Worm (Caenorhabditis elegans) whole organism, young adult: ENCODE measurements around the gene vps-15.

ENCODE experiments used
- B0035.1 ChIP-seq: sonication (generic microtip); optimal IDR thresholded peaks from 2 replicates; lab custom pipeline; 2016; ENCODE audit warnings: missing genetic modification characterization, mild to moderate bottlenecking, missing compliant biosample characterization, missing genotype, missing genetic modification reagents
- B0336.3 ChIP-seq: fragments of 200-800 bp; sonication (Bioruptor generic); IDR thresholded peaks from 2 replicates; pipeline ENCODE4 v1.3.6; 2022; ENCODE audit warnings: missing genetic modification characterization, missing compliant biosample characterization
- C17E4.6 ChIP-seq: fragments of 200-800 bp; sonication (Bioruptor generic); IDR thresholded peaks from 2 replicates; pipeline ENCODE4 v1.3.6; 2022; ENCODE audit warnings: missing genetic modification reagents, missing genetic modification characterization, missing compliant biosample characterization
- D2030.7 ChIP-seq: fragments of 200-800 bp; sonication (Bioruptor generic); IDR thresholded peaks from 2 replicates; pipeline ENCODE4 v1.3.6; 2022; ENCODE audit warnings: missing genetic modification reagents, missing genetic modification characterization, missing compliant biosample characterization
- F10E7.11 ChIP-seq: sonication (generic microtip); optimal IDR thresholded peaks from 2 replicates; lab custom pipeline; 2017; ENCODE audit warnings: mild to moderate bottlenecking, missing genetic modification characterization, moderate library complexity, missing compliant biosample characterization
- F37B4.10 ChIP-seq: fragments of 200-800 bp; sonication (Bioruptor generic); IDR thresholded peaks from 2 replicates; pipeline ENCODE4 v1.3.6; 2022; ENCODE audit warnings: missing genetic modification characterization, missing compliant biosample characterization
- F49E8.2 ChIP-seq: sonication (generic microtip); optimal IDR thresholded peaks from 3 replicates; lab custom pipeline; 2017; ENCODE audit warnings: missing genetic modification characterization, mild to moderate bottlenecking, missing compliant biosample characterization, antibody characterized with exemption, moderate library complexity; ENCODE audit not compliant: insufficient read depth
- F55B11.4 ChIP-seq: sonication (generic microtip); optimal IDR thresholded peaks from 2 replicates; lab custom pipeline; 2016; ENCODE audit warnings: missing compliant biosample characterization, missing genetic modification characterization, borderline replicate concordance; ENCODE audit not compliant: insufficient read depth
- F57C9.4 ChIP-seq: sonication (generic microtip); optimal IDR thresholded peaks from 2 replicates; lab custom pipeline; 2017; ENCODE audit warnings: mild to moderate bottlenecking, missing genetic modification characterization, missing compliant biosample characterization
- K11D2.4 ChIP-seq: fragments of 200-800 bp; sonication (Bioruptor generic); IDR thresholded peaks from 2 replicates; pipeline ENCODE4 v1.3.6; 2022; ENCODE audit warnings: missing genetic modification reagents, missing genetic modification characterization, missing compliant biosample characterization
- T07F8.4 ChIP-seq: sonication (generic microtip); optimal IDR thresholded peaks from 2 replicates; lab custom pipeline; 2016; ENCODE audit warnings: mild to moderate bottlenecking, missing genetic modification characterization, moderate library complexity, missing compliant biosample characterization
- Y56A3A.18 ChIP-seq: fragments of 200-800 bp; sonication (Bioruptor generic); IDR thresholded peaks from 2 replicates; pipeline ENCODE4 v1.3.6; 2022; ENCODE audit warnings: missing genetic modification reagents, missing genetic modification characterization, missing compliant biosample characterization
- ama-1 ChIP-seq, 3 experiments: fragments of 150-350 bp in 1 of 3; sonication (generic microtip) in 2 of 3; optimal IDR thresholded peaks; 2 replicates each; lab custom pipeline; 2014 to 2018; ENCODE audit warnings: missing biosample characterization in 2 of 3, missing genetic modification characterization in 2 of 3, missing genetic modification reagents in 2 of 3
- aptf-2 ChIP-seq: fragments of 200-800 bp; sonication (Bioruptor generic); conservative IDR thresholded peaks from 2 replicates; pipeline ENCODE4 v1.3.6; 2022; ENCODE audit warnings: missing genetic modification reagents, missing genetic modification characterization, missing compliant biosample characterization
- aptf-3 ChIP-seq: fragments of 200-800 bp; sonication (Bioruptor generic); IDR thresholded peaks from 2 replicates; pipeline ENCODE4 v1.3.6; 2022; ENCODE audit warnings: missing genetic modification characterization, missing compliant biosample characterization
- die-1 ChIP-seq: sonication (generic microtip); optimal IDR thresholded peaks from 2 replicates; lab custom pipeline; 2016; ENCODE audit warnings: missing genotype, mild to moderate bottlenecking, missing genetic modification characterization, missing compliant biosample characterization
- dox-1 ChIP-seq: fragments of 200-800 bp; sonication (Bioruptor generic); IDR thresholded peaks from 2 replicates; pipeline ENCODE4 v1.3.6; 2022; ENCODE audit warnings: missing genetic modification reagents, missing genetic modification characterization, missing compliant biosample characterization
- dpff-1 ChIP-seq: sonication (generic microtip); optimal IDR thresholded peaks from 2 replicates; lab custom pipeline; 2017; ENCODE audit warnings: mild to moderate bottlenecking, missing genetic modification characterization, missing compliant biosample characterization
- egl-18 ChIP-seq: fragments of 200-800 bp; sonication (Bioruptor generic); IDR thresholded peaks from 2 replicates; pipeline ENCODE4 v1.3.6; 2022; ENCODE audit warnings: missing genetic modification reagents, missing genetic modification characterization, missing compliant biosample characterization
- fkh-3 ChIP-seq: sonication (generic microtip); optimal IDR thresholded peaks from 2 replicates; lab custom pipeline; 2016; ENCODE audit warnings: mild to moderate bottlenecking, missing genetic modification characterization, missing compliant biosample characterization
- him-1 ChIP-seq: sonication (generic microtip); optimal IDR thresholded peaks from 2 replicates; lab custom pipeline; 2016; ENCODE audit warnings: missing genotype, missing genetic modification reagents, missing genetic modification characterization, missing compliant biosample characterization
- hlh-12 ChIP-seq: sonication (generic microtip); optimal IDR thresholded peaks from 2 replicates; lab custom pipeline; 2016; ENCODE audit warnings: missing genetic modification characterization, missing compliant biosample characterization
- hmg-1.2 ChIP-seq: fragments of 200-800 bp; sonication (Bioruptor generic); IDR thresholded peaks from 2 replicates; pipeline ENCODE4 v1.3.6; 2022; ENCODE audit warnings: missing genetic modification reagents, missing genetic modification characterization, missing compliant biosample characterization
- hrde-1 ChIP-seq: sonication (generic microtip); optimal IDR thresholded peaks from 2 replicates; lab custom pipeline; 2016; ENCODE audit warnings: missing genetic modification characterization, mild to moderate bottlenecking, missing compliant biosample characterization, moderate library complexity, missing genotype, missing genetic modification reagents, borderline replicate concordance
- hsf-1 ChIP-seq: fragments of 200-800 bp; sonication (Bioruptor generic); IDR thresholded peaks from 2 replicates; pipeline ENCODE4 v1.3.6; 2022; ENCODE audit warnings: missing genetic modification reagents, missing genetic modification characterization, missing compliant biosample characterization
- let-526 ChIP-seq: fragments of 200-800 bp; sonication (Bioruptor generic); IDR thresholded peaks from 2 replicates; pipeline ENCODE4 v1.3.6; 2022; ENCODE audit warnings: missing genetic modification reagents, missing genetic modification characterization, missing compliant biosample characterization
- let-607 ChIP-seq, 2 experiments: fragments of 200-800 bp in 1 of 2; sonication (Bioruptor generic) in 1 of 2; sonication (generic microtip) in 1 of 2; optimal IDR thresholded peaks; 2 replicates each; lab custom pipeline; 2016 to 2018; ENCODE audit warnings: mild to moderate bottlenecking in 2 of 2, missing compliant biosample characterization in 2 of 2, missing genetic modification characterization in 2 of 2, moderate library complexity in 2 of 2, missing genotype in 1 of 2
- lin-26 ChIP-seq: fragments of 200-800 bp; sonication (Bioruptor generic); IDR thresholded peaks from 2 replicates; pipeline ENCODE4 v1.3.6; 2022; ENCODE audit warnings: missing genetic modification reagents, missing genetic modification characterization, missing compliant biosample characterization
- lin-54 ChIP-seq: fragments of 200-800 bp; sonication (Bioruptor generic); optimal IDR thresholded peaks from 2 replicates; lab custom pipeline; 2018; ENCODE audit warnings: mild to moderate bottlenecking, missing genetic modification characterization, missing compliant biosample characterization
- lsl-1 ChIP-seq: fragments of 200-800 bp; sonication (Bioruptor generic); optimal IDR thresholded peaks from 2 replicates; lab custom pipeline; 2018; ENCODE audit warnings: mild to moderate bottlenecking, missing genetic modification characterization, moderate library complexity, missing compliant biosample characterization
- mcd-1 ChIP-seq: fragments of 200-800 bp; sonication (Bioruptor generic); IDR thresholded peaks from 2 replicates; pipeline ENCODE4 v1.3.6; 2022; ENCODE audit warnings: missing genetic modification reagents, missing genetic modification characterization, missing compliant biosample characterization
- mel-28 ChIP-seq: sonication (generic microtip); optimal IDR thresholded peaks from 2 replicates; lab custom pipeline; 2016; ENCODE audit warnings: borderline replicate concordance, mild to moderate bottlenecking, missing genetic modification characterization, missing compliant biosample characterization
- mxl-1 ChIP-seq: sonication (generic microtip); optimal IDR thresholded peaks from 2 replicates; lab custom pipeline; 2016; ENCODE audit warnings: missing genetic modification characterization, missing compliant biosample characterization
- nfya-2 ChIP-seq: fragments of 200-800 bp; sonication (Bioruptor generic); IDR thresholded peaks from 2 replicates; pipeline ENCODE4 v1.3.6; 2022; ENCODE audit warnings: missing genetic modification reagents, missing genetic modification characterization, missing compliant biosample characterization
- pbrm-1 ChIP-seq: fragments of 200-800 bp; sonication (Bioruptor generic); IDR thresholded peaks from 2 replicates; pipeline ENCODE4 v1.3.6; 2022; ENCODE audit warnings: missing genetic modification reagents, missing genetic modification characterization, missing compliant biosample characterization
- snpc-1.3 ChIP-seq: sonication (generic microtip); optimal IDR thresholded peaks from 2 replicates; lab custom pipeline; 2017; ENCODE audit warnings: missing genetic modification characterization, mild to moderate bottlenecking, missing compliant biosample characterization, antibody characterized with exemption, moderate library complexity, missing genotype, missing genetic modification reagents; ENCODE audit not compliant: insufficient read depth
- snpc-3.4 ChIP-seq: sonication (generic microtip); optimal IDR thresholded peaks from 2 replicates; lab custom pipeline; 2017; ENCODE audit warnings: missing genetic modification characterization, mild to moderate bottlenecking, missing compliant biosample characterization, antibody characterized with exemption, moderate library complexity, missing genotype, missing genetic modification reagents
- snpc-4 ChIP-seq, 5 experiments: fragments of 150-350 bp in 1 of 5; sonication (generic microtip) in 4 of 5; optimal IDR thresholded peaks; 2 replicates each; lab custom pipeline; 2014 to 2018; ENCODE audit warnings: missing genetic modification characterization in 5 of 5, missing biosample characterization in 3 of 5, antibody characterized with exemption in 2 of 5, mild to moderate bottlenecking in 2 of 5, missing compliant biosample characterization in 2 of 5, missing genotype in 2 of 5, moderate library complexity in 2 of 5, missing genetic modification reagents in 1 of 5
- tbx-9 ChIP-seq: sonication (generic microtip); optimal IDR thresholded peaks from 2 replicates; lab custom pipeline; 2016; ENCODE audit warnings: borderline replicate concordance, missing genetic modification characterization, inconsistent platforms, missing compliant biosample characterization
- ztf-25 ChIP-seq: fragments of 200-800 bp; sonication (Bioruptor generic); IDR thresholded peaks from 2 replicates; pipeline ENCODE4 v1.3.6; 2022; ENCODE audit warnings: missing genetic modification reagents, missing genetic modification characterization, missing compliant biosample characterization
- ztf-28 ChIP-seq: fragments of 200-800 bp; sonication (Bioruptor generic); IDR thresholded peaks from 2 replicates; pipeline ENCODE4 v1.3.6; 2022; ENCODE audit warnings: missing genetic modification reagents, missing genetic modification characterization, missing compliant biosample characterization
- ztf-6 ChIP-seq: fragments of 200-800 bp; sonication (Bioruptor generic); IDR thresholded peaks from 2 replicates; pipeline ENCODE4 v1.3.6; 2022; ENCODE audit warnings: missing genetic modification reagents, missing genetic modification characterization, missing compliant biosample characterization

vps-15 gene

DNA sequence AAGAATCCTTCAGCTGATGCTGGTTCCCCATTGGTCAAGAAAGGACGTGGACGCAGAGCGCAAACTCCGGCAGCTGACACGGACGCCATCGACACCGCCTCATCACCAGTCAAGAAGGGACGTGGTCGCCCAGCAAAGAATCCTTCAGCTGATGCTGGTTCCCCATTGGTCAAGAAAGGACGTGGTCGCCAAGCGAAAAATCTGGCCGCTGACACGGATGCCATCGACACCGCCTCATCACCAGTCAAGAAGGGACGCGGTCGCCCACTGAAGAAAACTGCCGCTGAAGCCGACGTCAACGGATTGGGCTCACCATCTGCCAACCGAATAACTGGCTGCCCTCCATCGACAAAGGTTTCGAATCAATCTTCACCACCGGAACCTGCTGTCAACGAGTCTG, 1.3 kb upstream of the vps-15 start (continued):
- TF ChIP-seq B0035.1 (tag; lab: Kevin White, UChicago) = no peak
- TF ChIP-seq C17E4.6 (GFP tag; lab: Robert Waterston, UW) = no peak
- TF ChIP-seq die-1 (tag; lab: Kevin White, UChicago) = no peak
- no peak for TF ChIP-seq let-526
- no peak for TF ChIP-seq snpc-4 (GFP tag; optimal IDR thresholded peaks at IDR 0.05; lab: Kevin White, UChicago)
- TF ChIP-seq snpc-4 (tag; optimal IDR thresholded peaks at IDR 0.05; lab: Kevin White, UChicago) = no peak
- no peak for TF ChIP-seq him-1 (tag; lab: Kevin White, UChicago)
- TF ChIP-seq D2030.7 = no peak
- TF ChIP-seq K11D2.4 (GFP tag; lab: Robert Waterston, UW) = 0 out of 2 replicates have a peak, but pooled peaks have one; percentile 19
- TF ChIP-seq F55B11.4 (tag; lab: Kevin White, UChicago) = no peak
- TF ChIP-seq F37B4.10 = peak; percentile 63; the same call in 1 of the 2 replicates
- TF ChIP-seq let-607 (tag; optimal IDR thresholded peaks at IDR 0.05; lab: Kevin White, UChicago) = peak in 1 of 2 experiments; percentile 17
- TF ChIP-seq nfya-2 (GFP tag; lab: Robert Waterston, UW) = no peak
- no peak for TF ChIP-seq hsf-1 (GFP tag; lab: Robert Waterston, UW)
- TF ChIP-seq hrde-1 (tag; lab: Kevin White, UChicago) = no peak
- TF ChIP-seq Y56A3A.18 (GFP tag; lab: Robert Waterston, UW) = no peak
- no peak for TF ChIP-seq snpc-1.3 (tag; lab: Kevin White, UChicago)
- no peak for TF ChIP-seq aptf-3 (GFP tag; lab: Robert Waterston, UW)
- no peak for TF ChIP-seq ztf-25
- TF ChIP-seq hlh-12 (tag; lab: Kevin White, UChicago) = no peak
- no peak for TF ChIP-seq tbx-9 (tag; lab: Kevin White, UChicago)
- no peak for TF ChIP-seq ama-1 (optimal IDR thresholded peaks at IDR 0.05; lab: Kevin White, UChicago)
- TF ChIP-seq ama-1 (GFP tag; optimal IDR thresholded peaks at IDR 0.05; lab: Kevin White, UChicago) = no peak

DNA sequence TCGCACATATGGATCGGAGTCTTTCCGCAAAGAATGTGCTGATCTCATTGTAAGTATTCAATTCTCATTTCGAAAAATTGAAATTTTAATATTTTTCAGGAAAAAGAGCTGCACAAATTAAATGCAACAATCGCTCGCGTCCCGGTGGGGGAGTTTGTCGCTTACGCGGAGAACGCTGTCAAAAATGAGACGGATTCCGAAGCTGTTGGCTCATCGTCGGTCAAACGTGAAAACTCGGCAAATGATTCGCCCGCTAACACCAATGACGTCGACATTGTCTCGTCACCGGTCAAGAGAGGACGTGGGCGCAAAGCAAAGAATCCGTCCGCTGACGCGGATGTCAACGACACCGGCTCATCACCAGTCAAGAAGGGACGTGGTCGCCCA, 896 bp upstream of the vps-15 start:
- TF ChIP-seq lsl-1 (peak; percentile 43), dox-1 (GFP tag; lab: Robert Waterston, UW) (0 out of 2 replicates have a peak, but pooled peaks have one; percentile 15), F57C9.4 (tag; lab: Kevin White, UChicago) (no peak), die-1 (tag; lab: Kevin White, UChicago) (peak; percentile 27), F49E8.2 (tag; lab: Kevin White, UChicago) (no peak), mel-28 (tag; lab: Kevin White, UChicago) (no peak), pbrm-1 (GFP tag; lab: Robert Waterston, UW) (peak; percentile 47; the same call in 1 of the 2 replicates), fkh-3 (tag; lab: Kevin White, UChicago) (no peak), hmg-1.2 (GFP tag; lab: Robert Waterston, UW) (0 out of 2 replicates have a peak, but pooled peaks have one; percentile 24), hrde-1 (tag; lab: Kevin White, UChicago) (no peak), aptf-2 (GFP tag; lab: Robert Waterston, UW) (no peak), lin-54 (GFP tag; lab: Kevin White, UChicago) (peak; percentile 12), T07F8.4 (tag; lab: Kevin White, UChicago) (peak; percentile 27), lin-26 (GFP tag; lab: Robert Waterston, UW) (peak; percentile 65)
- TF ChIP-seq, all 124 proteins: peak for 8

DNA sequence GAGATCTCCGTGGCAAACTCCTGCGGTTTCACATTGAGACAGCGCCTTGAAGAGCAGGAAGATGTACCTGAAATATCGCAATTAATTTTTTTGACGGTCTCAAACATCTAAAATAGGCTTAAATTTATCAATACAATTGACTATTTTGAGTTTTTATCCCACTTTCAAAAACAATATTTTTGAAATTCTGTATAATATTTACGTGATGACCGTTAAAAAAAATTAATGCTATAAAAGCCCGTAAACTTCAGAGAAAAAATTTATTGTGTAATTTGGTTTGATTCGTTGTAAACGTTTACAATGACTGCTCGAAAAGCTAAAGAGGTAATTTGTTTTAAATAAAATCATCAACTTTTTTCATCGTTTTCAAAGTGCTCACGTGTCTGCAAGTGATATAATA, 1.3 kb downstream of the vps-15 start, which contains the start of gene ZK930.7:
Gene ZK930.7 (plus strand): TSS at position 301 of the 400 bp plus-strand sequence.
- TF ChIP-seq mcd-1 (GFP tag; lab: Robert Waterston, UW) (no peak), F10E7.11 (tag; lab: Kevin White, UChicago) (no peak), snpc-3.4 (tag; lab: Kevin White, UChicago) (no peak), egl-18 (GFP tag; lab: Robert Waterston, UW) (no peak), mxl-1 (tag; lab: Kevin White, UChicago) (no peak), F37B4.10 (no peak), K11D2.4 (GFP tag; lab: Robert Waterston, UW) (no peak), B0336.3 (GFP tag; lab: Robert Waterston, UW) (no peak), ztf-6 (GFP tag; lab: Robert Waterston, UW) (no peak), ztf-28 (GFP tag; lab: Robert Waterston, UW) (no peak), let-607 (tag; optimal IDR thresholded peaks at IDR 0.05; lab: Kevin White, UChicago) (no peak), dpff-1 (tag; lab: Kevin White, UChicago) (no peak)
- TF ChIP-seq, all 124 proteins: peak for 0
